Fruit fly (Drosophila melanogaster) ovary, adult (tissue): Measurements from ENCODE around the gene CG17097.

Source experiments
- CG17801 ChIP-seq: fragments of 200-800 bp; optimal IDR thresholded peaks from 2 replicates; lab custom pipeline; 2019; ENCODE audit warnings: missing biosample characterization, mild to moderate bottlenecking, missing genetic modification characterization, moderate library complexity; ENCODE audit not compliant: partially characterized antibody

Gene CG17097

dm6 chr2L:10651313-10651712, 5.1 kb downstream of the CG17097 start, which contains the start of gene dbf:
dbf (plus strand) TSS chr2L:10651613.
- no peak for TF ChIP-seq CG17801 (GFP tag; lab: Kevin White, UChicago)

dm6 chr2L:10654520-10654919, 8.3 kb downstream of the CG17097 start:
- TF ChIP-seq CG17801 (GFP tag; lab: Kevin White, UChicago), result no peak

DNA sequence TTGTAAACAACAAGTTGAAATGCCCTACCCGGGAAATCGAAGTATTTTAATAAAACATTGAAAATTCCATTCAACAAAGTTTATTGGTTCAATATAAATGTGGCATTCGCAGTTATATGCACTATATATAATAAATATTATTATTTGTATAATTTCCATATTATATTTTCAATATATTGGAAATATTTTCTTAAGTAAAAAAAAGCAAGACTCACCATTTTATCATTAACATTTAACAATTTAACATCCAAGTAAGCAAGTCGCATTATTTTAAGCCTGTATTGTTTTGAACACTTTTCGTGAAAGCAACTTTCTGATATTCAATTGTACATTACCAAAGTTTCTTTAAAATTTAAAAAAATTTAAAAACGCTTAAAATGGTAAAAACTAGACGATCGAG, 11.8 kb downstream of the CG17097 start, which contains the start of gene CG45690:
TSS of gene CG45690 (plus strand) at position 301 of the 400 bp plus-strand sequence.
- no peak for TF ChIP-seq CG17801 (GFP tag; lab: Kevin White, UChicago)

DNA sequence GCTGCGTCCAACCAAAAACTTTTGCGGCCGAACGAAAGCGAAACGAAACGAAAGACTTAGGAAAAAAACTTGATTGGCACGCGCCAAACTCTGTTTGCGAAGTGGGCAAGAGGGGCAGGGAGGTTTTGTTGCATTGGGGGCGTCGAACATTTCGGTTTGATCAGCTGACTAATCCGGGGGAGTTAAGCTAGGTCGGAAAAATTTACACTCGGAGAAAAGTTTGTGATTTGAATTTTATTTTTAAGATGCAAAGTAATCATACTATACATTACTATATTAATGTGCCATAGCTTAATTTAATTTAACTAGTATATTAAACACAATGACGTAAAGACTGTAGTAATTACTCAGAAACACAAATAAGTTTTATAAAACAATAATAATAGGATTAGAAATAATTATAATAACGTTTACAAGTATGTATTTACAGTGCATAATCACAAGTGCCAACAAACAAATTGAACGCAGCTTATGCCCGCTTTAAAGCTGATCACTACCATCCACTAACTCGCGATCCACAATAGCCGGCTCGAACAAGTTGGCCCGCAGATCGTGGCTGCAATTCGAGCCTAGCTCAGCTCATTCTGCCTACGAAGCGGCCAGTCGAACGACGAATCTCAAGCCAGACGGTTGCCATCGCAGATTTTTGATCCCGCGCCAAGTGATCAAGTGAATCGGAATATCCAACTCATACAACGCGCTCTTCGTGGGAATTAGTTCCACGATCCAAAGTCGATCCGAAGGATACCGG, 15.4 kb downstream of the CG17097 start, which contains the start of gene CG31871:
TSS of gene CG31871 (plus strand) at position 592 of the 751 bp plus-strand sequence.
- TF ChIP-seq CG17801 (GFP tag; lab: Kevin White, UChicago), result no peak

DNA sequence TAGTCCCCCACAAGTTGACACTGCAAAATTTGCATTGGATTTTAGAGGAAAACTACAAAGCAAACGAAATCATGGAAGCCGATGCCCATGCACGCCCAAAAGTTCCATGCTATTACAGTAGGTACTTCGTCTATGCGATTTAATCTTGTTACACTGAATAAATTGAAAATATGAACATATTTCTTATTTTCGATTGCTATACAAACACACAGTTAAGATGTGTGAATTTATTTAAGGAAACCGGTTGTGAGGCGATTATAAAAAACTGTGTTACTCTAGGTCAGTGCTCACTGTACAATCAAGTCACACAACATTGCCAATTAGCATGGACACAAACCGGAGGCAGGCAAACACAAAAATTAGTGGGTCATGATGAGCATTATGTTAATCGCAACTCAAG, 19.4 kb downstream of the CG17097 start:
- no peak for TF ChIP-seq CG17801 (GFP tag; lab: Kevin White, UChicago)

DNA sequence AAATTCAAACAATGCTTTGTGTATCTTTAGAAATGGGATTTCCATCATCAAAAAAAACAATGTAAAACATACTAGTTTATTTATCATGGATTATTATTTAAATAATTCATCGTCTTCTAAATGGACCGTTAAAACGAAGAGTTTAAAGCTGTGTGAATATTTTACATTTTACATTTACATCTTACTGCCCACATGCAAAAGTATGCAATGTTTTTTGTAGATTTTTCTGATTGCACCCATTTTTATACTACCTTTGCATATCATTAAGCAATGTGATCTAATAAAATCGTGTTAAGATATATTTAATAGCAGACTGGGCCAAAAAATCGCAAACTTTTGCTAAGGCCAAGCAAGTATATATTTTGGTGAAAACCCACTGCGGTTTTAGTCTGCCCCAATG, 25.3 kb downstream of the CG17097 start:
- no peak for TF ChIP-seq CG17801 (GFP tag; lab: Kevin White, UChicago)

DNA sequence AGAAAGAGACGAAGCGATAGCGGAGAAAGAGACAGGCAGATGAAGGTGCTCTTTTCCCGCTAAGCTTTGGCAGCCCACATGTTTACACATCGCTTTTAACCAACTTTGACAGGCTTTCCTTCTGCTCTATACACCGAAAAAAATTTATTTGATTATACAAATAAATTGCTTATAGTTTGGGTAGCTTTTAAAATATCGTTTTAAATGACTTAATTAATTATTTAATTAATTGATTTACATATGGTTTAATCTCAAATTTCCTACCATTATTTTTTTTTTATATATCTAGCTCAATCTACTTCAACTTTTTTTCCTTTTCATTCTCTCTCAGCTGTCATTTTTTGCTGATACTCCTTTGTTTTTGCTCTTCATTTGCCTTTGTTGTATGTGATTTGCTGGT, 26.8 kb downstream of the CG17097 start:
- TF ChIP-seq CG17801 (GFP tag; lab: Kevin White, UChicago), result no peak

- TF ChIP-seq CG17801 (GFP tag; lab: Kevin White, UChicago), result no peak
Measured at dm6 chr2L:10676933-10677714, 30.9 kb downstream of the CG17097 start, which contains the start of gene CG17104. CG17104 (plus strand) TSS chr2L:10677198.

DNA sequence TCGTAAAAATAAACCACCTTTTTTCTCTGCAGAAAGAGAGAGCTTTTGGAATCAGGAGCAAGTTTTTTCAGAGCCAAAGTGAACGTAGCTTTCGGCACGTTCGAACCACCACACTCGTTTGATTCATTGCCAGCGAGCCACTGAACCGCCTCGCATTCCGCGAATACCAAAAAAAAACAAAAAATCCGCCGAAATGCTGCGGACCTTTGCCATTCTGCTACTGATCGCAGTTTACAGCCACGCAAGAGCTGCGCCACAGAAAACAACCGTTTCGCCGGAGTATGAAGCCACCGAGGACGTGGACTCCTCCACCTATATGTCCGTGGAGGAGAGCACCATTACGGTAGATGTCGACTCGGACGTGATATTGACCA, 31.5 kb downstream of the CG17097 start:
- TF ChIP-seq CG17801 (GFP tag; lab: Kevin White, UChicago), result no peak

DNA sequence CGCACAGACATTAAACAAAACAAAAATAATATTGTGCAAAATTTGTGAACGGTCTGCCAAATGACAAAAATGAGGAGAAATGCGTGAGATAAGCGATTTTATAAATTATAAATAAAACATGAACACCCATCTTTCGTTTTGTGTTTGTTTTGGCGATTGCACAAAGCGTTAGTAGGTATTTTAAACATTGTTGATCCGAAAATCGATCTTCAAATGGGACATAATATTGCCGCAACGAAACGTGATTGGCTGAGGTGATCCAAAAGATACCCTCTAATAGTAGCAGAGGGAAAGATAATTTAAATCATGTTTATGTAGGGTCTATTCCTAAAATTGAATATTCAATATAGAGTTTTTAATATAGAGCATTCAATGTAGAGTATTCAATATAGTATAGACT, 33.4 kb downstream of the CG17097 start:
- no peak for TF ChIP-seq CG17801 (GFP tag; lab: Kevin White, UChicago)

- TF ChIP-seq CG17801 (GFP tag; lab: Kevin White, UChicago), result no peak
Measured at dm6 chr2L:10680584-10681080, 34.4 kb downstream of the CG17097 start, which contains the start of gene CG17105. CG17105 (plus strand) TSS chr2L:10681030.

dm6 chr2L:10681602-10682001, 35.4 kb downstream of the CG17097 start, which contains the start of gene CG17107:
CG17107 (plus strand) TSS chr2L:10681902.
- no peak for TF ChIP-seq CG17801 (GFP tag; lab: Kevin White, UChicago)

dm6 chr2L:10682197-10682596, 36.0 kb downstream of the CG17097 start:
- TF ChIP-seq CG17801 (GFP tag; lab: Kevin White, UChicago), result no peak

DNA sequence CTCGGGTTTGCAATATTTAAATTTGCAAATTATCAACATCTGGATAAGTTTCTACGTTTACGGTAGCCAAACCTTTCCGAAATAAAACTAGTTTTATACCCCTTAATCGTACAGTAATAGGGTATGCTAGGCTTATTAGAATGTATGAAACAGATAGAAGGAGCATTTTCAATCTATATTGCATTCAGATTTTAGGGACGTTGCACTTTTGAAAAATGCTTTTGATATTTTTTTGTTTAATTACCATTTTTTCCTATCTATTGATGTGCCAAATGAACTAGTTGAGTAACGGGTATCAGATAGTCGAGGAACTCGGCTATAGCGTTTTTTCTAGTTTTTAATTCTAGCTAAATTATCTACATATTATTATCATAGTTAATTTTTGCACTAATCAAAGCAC, 36.7 kb downstream of the CG17097 start:
- TF ChIP-seq CG17801 (GFP tag; lab: Kevin White, UChicago), result no peak

dm6 chr2L:10684309-10684708, 38.1 kb downstream of the CG17097 start, which contains the start of gene CG7299:
CG7299 (minus strand) TSS chr2L:10684409.
- TF ChIP-seq CG17801 (GFP tag; lab: Kevin White, UChicago), result no peak
